Fruit fly (Drosophila melanogaster): Measurements from ENCODE around the gene CG8132.

CG8132 gene

dm6 chr3R:9428988-9429387 is 27.7 kb downstream of the CG8132 start (continued):
- TF ChIP-seq Bteb2 (GFP tag; optimal IDR thresholded peaks at IDR 0.05) (peak; percentile 58), CG1647 (GFP tag; optimal IDR thresholded peaks at IDR 0.05) (no peak), CG14965 (GFP tag; optimal IDR thresholded peaks at IDR 0.05; ENCODE audit: borderline replicate concordance) (no peak), fd96Cb (tag; optimal IDR thresholded peaks at IDR 0.05) (peak; percentile 41), CG10462 (GFP tag; optimal IDR thresholded peaks at IDR 0.05) (no peak), CG12659 (GFP tag; optimal IDR thresholded peaks at IDR 0.05) (peak; percentile 64), CG2199 (GFP tag; IDR thresholded peaks at IDR 0.05) (no peak; the same call in 1 of the 3 replicates), ranshi (GFP tag; IDR thresholded peaks at IDR 0.05) (0 out of 2 replicates have a peak, but pooled peaks have one; percentile 35), pan (optimal IDR thresholded peaks at IDR 0.05) (no peak), pan (GFP tag; optimal IDR thresholded peaks at IDR 0.05 in 1 of 2, IDR thresholded peaks at IDR 0.05 in 1 of 2) (peak in 1 of 2 experiments; percentile 53), CG6854 (GFP tag; optimal IDR thresholded peaks at IDR 0.05) (peak; percentile 68), CG8089 (GFP tag; optimal IDR thresholded peaks at IDR 0.05) (peak; percentile 40), CG7928 (GFP tag; optimal IDR thresholded peaks at IDR 0.05) (no peak), lmd (GFP tag; IDR thresholded peaks at IDR 0.05) (peak; percentile 67; the same call in 1 of the 2 replicates), CG17912 (GFP tag; optimal IDR thresholded peaks at IDR 0.05) (peak; percentile 71), CG10366 (GFP tag; IDR thresholded peaks at IDR 0.05) (peak; percentile 68), CG16863 (GFP tag; optimal IDR thresholded peaks at IDR 0.05) (peak; percentile 42), nerfin-1 (tag; optimal IDR thresholded peaks at IDR 0.05) (no peak), CG14667 (GFP tag; IDR thresholded peaks at IDR 0.05) (no peak), HmgZ (tag; optimal IDR thresholded peaks at IDR 0.05) (peak; percentile 90), Camta (GFP tag; optimal IDR thresholded peaks at IDR 0.05) (peak; percentile 31), ara (GFP tag; IDR thresholded peaks at IDR 0.05) (peak; percentile 43), Spps (tag; optimal IDR thresholded peaks at IDR 0.05) (no peak), Jarid2 (GFP tag; optimal IDR thresholded peaks at IDR 0.05) (no peak), CG8924 (tag; optimal IDR thresholded peaks at IDR 0.05) (peak; percentile 71), Dbx (GFP tag; IDR thresholded peaks at IDR 0.05) (peak; percentile 85), dysf (GFP tag; IDR thresholded peaks at IDR 0.05) (peak; percentile 75), Doc2 (GFP tag; IDR thresholded peaks at IDR 0.05) (no peak), Dll (GFP tag; IDR thresholded peaks at IDR 0.05; ENCODE audit: partially characterized antibody) (no peak), CG16779 (GFP tag; IDR thresholded peaks at IDR 0.05) (peak; percentile 88), phol (tag; optimal IDR thresholded peaks at IDR 0.05) (peak; percentile 31), her (GFP tag; optimal IDR thresholded peaks at IDR 0.05) (peak; percentile 60), sqz (GFP tag; optimal IDR thresholded peaks at IDR 0.05) (peak; percentile 14), CG10147 (GFP tag; optimal IDR thresholded peaks at IDR 0.05) (peak; percentile 17), pnt (GFP tag; optimal IDR thresholded peaks at IDR 0.05) (no peak), NC2β (GFP tag; optimal IDR thresholded peaks at IDR 0.05) (peak; percentile 46), jing (GFP tag; optimal IDR thresholded peaks at IDR 0.05) (no peak), CG11247 (GFP tag; IDR thresholded peaks at IDR 0.05) (peak; percentile 42; the same call in 1 of the 2 replicates), CG6254 (GFP tag; optimal IDR thresholded peaks at IDR 0.05) (peak; percentile 23), slbo (GFP tag; IDR thresholded peaks at IDR 0.05) (peak; percentile 86), esg (GFP tag; conservative IDR thresholded peaks at IDR 0.05) (0 out of 2 replicates have a peak, but pooled peaks have one; percentile 37), inv (GFP tag; IDR thresholded peaks at IDR 0.05; ENCODE audit: partially characterized antibody) (no peak), Bgb (GFP tag; IDR thresholded peaks at IDR 0.05; ENCODE audit: partially characterized antibody) (no peak), disco-r (GFP tag; optimal IDR thresholded peaks at IDR 0.05) (peak; percentile 5), CG9727 (GFP tag; optimal IDR thresholded peaks at IDR 0.05) (peak; percentile 41), jigr1 (GFP tag; IDR thresholded peaks at IDR 0.05) (no peak), Fer3 (tag; optimal IDR thresholded peaks at IDR 0.05) (peak; percentile 86), CG1832 (GFP tag; optimal IDR thresholded peaks at IDR 0.05) (no peak), CG10274 (GFP tag; optimal IDR thresholded peaks at IDR 0.05) (peak; percentile 50), pzg (GFP tag; optimal IDR thresholded peaks at IDR 0.05) (peak; percentile 15), CG34422 (GFP tag; IDR thresholded peaks at IDR 0.05) (peak; percentile 60; the same call in 1 of the 3 replicates)
